Worm (Caenorhabditis elegans) whole organism, L1 larva: ENCODE data around the gene aptf-3.

Experiments
- F16B12.6 ChIP-seq: fragments of 150-350 bp; optimal IDR thresholded peaks from 2 replicates; lab custom pipeline; 2014; ENCODE audit warnings: missing biosample characterization, missing genetic modification characterization
- Y116A8C.19 ChIP-seq: sonication (generic microtip); optimal IDR thresholded peaks from 2 replicates; lab custom pipeline; 2016; ENCODE audit warnings: missing compliant biosample characterization, missing genetic modification characterization, borderline replicate concordance
- aly-2 ChIP-seq: fragments of 150-350 bp; optimal IDR thresholded peaks from 2 replicates; lab custom pipeline; 2014; ENCODE audit warnings: missing biosample characterization, missing genetic modification characterization
- ceh-63 ChIP-seq: fragments of 200-800 bp; sonication (Bioruptor generic); optimal IDR thresholded peaks from 2 replicates; lab custom pipeline; 2018; ENCODE audit warnings: mild to moderate bottlenecking, missing genetic modification characterization, missing compliant biosample characterization
- ceh-8 ChIP-seq: fragments of 200-800 bp; sonication (Bioruptor generic); optimal IDR thresholded peaks from 2 replicates; lab custom pipeline; 2018; ENCODE audit warnings: mild to moderate bottlenecking, missing genetic modification characterization, moderate library complexity, missing compliant biosample characterization
- ceh-88 ChIP-seq: fragments of 200-800 bp; sonication (Bioruptor generic); IDR thresholded peaks from 2 replicates; pipeline ENCODE4 v1.3.6; 2022; ENCODE audit warnings: missing genetic modification characterization, missing compliant biosample characterization
- dpl-1 ChIP-seq, 3 experiments: fragments of 150-350 bp in 2 of 3; sonication (generic microtip) in 1 of 3; optimal IDR thresholded peaks; 2 replicates each; lab custom pipeline; 2014 to 2017; ENCODE audit warnings: missing biosample characterization in 3 of 3, missing genetic modification characterization in 3 of 3, missing genetic modification reagents in 3 of 3
- efl-1 ChIP-seq, 4 experiments: fragments of 150-350 bp; optimal IDR thresholded peaks in 3 of 4; peaks in 1 of 4; 1 replicate in 1 of 4; 2 replicates in 3 of 4; lab custom pipeline; 2014; ENCODE audit warnings: missing biosample characterization in 2 of 4, missing genetic modification characterization in 2 of 4, missing genetic modification reagents in 2 of 4
- egl-13 ChIP-seq: sonication (generic microtip); optimal IDR thresholded peaks from 2 replicates; lab custom pipeline; 2016; ENCODE audit warnings: missing genotype, missing genetic modification reagents, missing genetic modification characterization, missing compliant biosample characterization
- egl-27 ChIP-seq, 2 experiments: fragments of 150-350 bp in 1 of 2; sonication (generic microtip); optimal IDR thresholded peaks; 3 replicates each; lab custom pipeline; 2017 to 2018; ENCODE audit warnings: missing biosample characterization in 2 of 2, missing genetic modification characterization in 2 of 2, missing genetic modification reagents in 2 of 2
- elt-2 ChIP-seq: sonication (generic microtip); optimal IDR thresholded peaks from 2 replicates; lab custom pipeline; 2016; ENCODE audit warnings: missing genetic modification characterization, mild to moderate bottlenecking, inconsistent platforms, missing compliant biosample characterization, missing genetic modification reagents
- ets-5 ChIP-seq: fragments of 200-800 bp; sonication (Bioruptor generic); IDR thresholded peaks from 2 replicates; pipeline ENCODE4 v1.3.6; 2022; ENCODE audit warnings: missing genetic modification characterization, missing compliant biosample characterization
- fkh-10 ChIP-seq: sonication (generic microtip); optimal IDR thresholded peaks from 2 replicates; lab custom pipeline; 2017; ENCODE audit warnings: missing biosample characterization, missing genetic modification reagents, missing genetic modification characterization
- fkh-8 ChIP-seq: sonication (generic microtip); optimal IDR thresholded peaks from 2 replicates; lab custom pipeline; 2016; ENCODE audit warnings: mild to moderate bottlenecking, missing genetic modification characterization, missing compliant biosample characterization
- fos-1 ChIP-seq: fragments of 150-350 bp; optimal IDR thresholded peaks from 2 replicates; lab custom pipeline; 2014; ENCODE audit warnings: missing biosample characterization, missing genetic modification characterization
- hlh-4 ChIP-seq: sonication (generic microtip); optimal IDR thresholded peaks from 2 replicates; lab custom pipeline; 2016; ENCODE audit warnings: mild to moderate bottlenecking, missing genetic modification characterization, missing compliant biosample characterization
- hpl-2 ChIP-seq: fragments of 150-350 bp; optimal IDR thresholded peaks from 2 replicates; lab custom pipeline; 2014; ENCODE audit warnings: missing biosample characterization, missing genetic modification reagents, missing genetic modification characterization
- irx-1 ChIP-seq: sonication (generic microtip); optimal IDR thresholded peaks from 2 replicates; lab custom pipeline; 2016; ENCODE audit warnings: missing genetic modification characterization, missing compliant biosample characterization
- jun-1 ChIP-seq: fragments of 150-350 bp; optimal IDR thresholded peaks from 2 replicates; lab custom pipeline; 2014; ENCODE audit warnings: missing biosample characterization, missing genetic modification reagents, missing genetic modification characterization
- lin-13 ChIP-seq: fragments of 150-350 bp; optimal IDR thresholded peaks from 2 replicates; lab custom pipeline; 2014; ENCODE audit warnings: missing biosample characterization, missing genetic modification reagents, missing genetic modification characterization
- lin-15B ChIP-seq: fragments of 150-350 bp; sonication (generic microtip); optimal IDR thresholded peaks from 3 replicates; lab custom pipeline; 2014; ENCODE audit warnings: missing biosample characterization, missing genetic modification characterization
- mdl-1 ChIP-seq, 2 experiments: fragments of 150-350 bp; optimal IDR thresholded peaks; 2 replicates each; lab custom pipeline; 2014 to 2017; ENCODE audit warnings: missing biosample characterization in 2 of 2, missing genetic modification characterization in 2 of 2, inconsistent platforms in 1 of 2
- mef-2 ChIP-seq: fragments of 150-350 bp; optimal IDR thresholded peaks from 2 replicates; lab custom pipeline; 2014; ENCODE audit warnings: missing biosample characterization, missing genetic modification characterization
- nhr-19 ChIP-seq: fragments of 200-800 bp; sonication (Bioruptor generic); conservative IDR thresholded peaks from 2 replicates; pipeline ENCODE4 v1.3.6; 2022; ENCODE audit warnings: missing genetic modification characterization, missing compliant biosample characterization
- nhr-237 ChIP-seq: fragments of 150-350 bp; optimal IDR thresholded peaks from 2 replicates; lab custom pipeline; 2014; ENCODE audit warnings: missing biosample characterization, missing genetic modification characterization
- nhr-28 ChIP-seq: fragments of 150-350 bp; optimal IDR thresholded peaks from 2 replicates; lab custom pipeline; 2014; ENCODE audit warnings: missing biosample characterization, missing genetic modification characterization
- nhr-47 ChIP-seq: sonication (generic microtip); optimal IDR thresholded peaks from 2 replicates; lab custom pipeline; 2016; ENCODE audit warnings: mild to moderate bottlenecking, missing genetic modification characterization, moderate library complexity, missing compliant biosample characterization
- nhr-71 ChIP-seq: sonication (generic microtip); optimal IDR thresholded peaks from 2 replicates; lab custom pipeline; 2016; ENCODE audit warnings: mild to moderate bottlenecking, missing genetic modification characterization, moderate library complexity, missing compliant biosample characterization
- nhr-76 ChIP-seq: sonication (generic microtip); optimal IDR thresholded peaks from 2 replicates; lab custom pipeline; 2017; ENCODE audit warnings: missing biosample characterization, missing genetic modification characterization
- nhr-84 ChIP-seq: sonication (generic microtip); optimal IDR thresholded peaks from 2 replicates; lab custom pipeline; 2017; ENCODE audit warnings: missing biosample characterization, missing genetic modification characterization
- nhr-85 ChIP-seq: sonication (generic microtip); peaks from one replicate; lab custom pipeline; 2016; ENCODE audit warnings: missing genetic modification characterization, inconsistent platforms, missing compliant biosample characterization
- nhr-90 ChIP-seq: sonication (generic microtip); optimal IDR thresholded peaks from 2 replicates; lab custom pipeline; 2016; ENCODE audit warnings: mild to moderate bottlenecking, missing genetic modification characterization, missing compliant biosample characterization; ENCODE audit not compliant: poor library complexity
- pag-3 ChIP-seq: sonication (generic microtip); optimal IDR thresholded peaks from 2 replicates; lab custom pipeline; 2017; ENCODE audit warnings: missing genetic modification characterization, mild to moderate bottlenecking, missing compliant biosample characterization, antibody characterized with exemption, borderline replicate concordance; ENCODE audit not compliant: insufficient read depth
- rnt-1 ChIP-seq: sonication (generic microtip); optimal IDR thresholded peaks from 2 replicates; lab custom pipeline; 2016; ENCODE audit warnings: mild to moderate bottlenecking, missing genetic modification characterization, moderate library complexity, missing compliant biosample characterization
- skn-1 ChIP-seq: fragments of 150-350 bp; optimal IDR thresholded peaks from 2 replicates; lab custom pipeline; 2014; ENCODE audit warnings: missing biosample characterization, missing genetic modification characterization
- snpc-4 ChIP-seq: fragments of 150-350 bp; optimal IDR thresholded peaks from 2 replicates; lab custom pipeline; 2014; ENCODE audit warnings: missing biosample characterization, missing genetic modification characterization
- snu-23 ChIP-seq: sonication (generic microtip); optimal IDR thresholded peaks from 2 replicates; lab custom pipeline; 2016; ENCODE audit warnings: missing genetic modification characterization, missing compliant biosample characterization
- sox-4 ChIP-seq: sonication (generic microtip); optimal IDR thresholded peaks from 2 replicates; lab custom pipeline; 2016; ENCODE audit warnings: missing genetic modification characterization, missing compliant biosample characterization
- sup-37 ChIP-seq: fragments of 200-800 bp; sonication (Bioruptor generic); optimal IDR thresholded peaks from 2 replicates; lab custom pipeline; 2018; ENCODE audit warnings: mild to moderate bottlenecking, missing genetic modification characterization, missing compliant biosample characterization
- swsn-7 ChIP-seq: sonication (generic microtip); optimal IDR thresholded peaks from 2 replicates; lab custom pipeline; 2016; ENCODE audit warnings: missing genetic modification characterization, missing compliant biosample characterization
- tbx-2 ChIP-seq: sonication (generic microtip); optimal IDR thresholded peaks from 2 replicates; lab custom pipeline; 2016; ENCODE audit warnings: missing genetic modification characterization, missing compliant biosample characterization
- unc-130 ChIP-seq: fragments of 150-350 bp; optimal IDR thresholded peaks from 2 replicates; lab custom pipeline; 2017; ENCODE audit warnings: missing biosample characterization, missing genetic modification characterization, inconsistent platforms
- unc-62 ChIP-seq: fragments of 150-350 bp; optimal IDR thresholded peaks from 2 replicates; lab custom pipeline; 2014; ENCODE audit warnings: missing biosample characterization, missing genetic modification reagents, missing genetic modification characterization
- unc-98 ChIP-seq: fragments of 200-800 bp; sonication (Bioruptor generic); IDR thresholded peaks from 2 replicates; pipeline ENCODE4 v1.3.6; 2022; ENCODE audit warnings: missing genetic modification characterization, missing compliant biosample characterization
- vab-15 ChIP-seq: sonication (generic microtip); optimal IDR thresholded peaks from 2 replicates; lab custom pipeline; 2017; ENCODE audit warnings: missing genotype, mild to moderate bottlenecking, missing genetic modification characterization, missing compliant biosample characterization
- xbp-1 ChIP-seq: sonication (generic microtip); optimal IDR thresholded peaks from 2 replicates; lab custom pipeline; 2016; ENCODE audit warnings: missing genetic modification characterization, missing compliant biosample characterization
- zip-4 ChIP-seq: fragments of 200-800 bp; sonication (Bioruptor generic); optimal IDR thresholded peaks from 2 replicates; lab custom pipeline; 2018; ENCODE audit warnings: mild to moderate bottlenecking, missing genetic modification characterization, moderate library complexity, missing compliant biosample characterization
- ztf-11 ChIP-seq, 2 experiments: sonication (generic microtip); optimal IDR thresholded peaks; 2 replicates each; lab custom pipeline; 2016 to 2017; ENCODE audit warnings: missing genetic modification characterization in 2 of 2, missing biosample characterization in 1 of 2, missing compliant biosample characterization in 1 of 2
- ztf-4 ChIP-seq: fragments of 150-350 bp; optimal IDR thresholded peaks from 2 replicates; lab custom pipeline; 2014; ENCODE audit warnings: missing biosample characterization, missing genetic modification characterization

Gene aptf-3

DNA sequence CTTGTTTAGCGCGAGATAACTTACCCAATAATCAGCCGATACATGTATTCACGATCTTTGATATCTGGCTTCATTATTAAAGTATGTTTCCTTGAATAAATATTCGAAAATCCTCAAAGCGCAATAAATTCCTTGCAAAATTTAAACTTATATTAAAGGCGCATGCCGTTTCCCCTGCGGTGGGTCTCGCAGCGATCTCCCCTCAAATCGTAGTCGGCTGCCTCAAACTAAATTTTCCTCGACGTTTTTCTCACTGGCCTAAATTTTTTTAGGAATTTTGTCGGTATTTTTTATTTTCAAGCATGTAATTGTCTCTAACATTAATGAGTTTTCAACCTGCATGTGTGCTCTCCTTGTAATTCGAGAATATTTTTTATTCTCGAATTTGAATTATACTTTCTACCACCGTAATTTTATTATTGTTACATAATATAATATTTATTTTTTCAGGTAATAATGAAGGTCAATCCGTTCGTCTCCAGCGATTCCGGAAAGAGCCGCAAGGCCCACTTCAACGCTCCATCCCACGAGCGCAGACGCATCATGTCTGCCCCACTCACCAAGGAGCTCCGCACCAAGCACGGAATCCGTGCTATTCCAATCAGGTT lies 8.5 kb downstream of the aptf-3 start, which contains the start of the genes cpf-1 and rpl-26 (continued):
- TF ChIP-seq nhr-85 (tag; lab: Kevin White, UChicago): peak; percentile 48
- TF ChIP-seq nhr-90 (tag; lab: Kevin White, UChicago): no peak
- TF ChIP-seq nhr-47 (tag; lab: Kevin White, UChicago): peak; percentile 44
- no peak for TF ChIP-seq hlh-4 (tag; lab: Kevin White, UChicago)
- TF ChIP-seq nhr-84 (tag; lab: Kevin White, UChicago): no peak
- TF ChIP-seq fkh-10 (GFP tag; lab: Kevin White, UChicago): no peak
- TF ChIP-seq jun-1 (tag; lab: Kevin White, UChicago): peak; percentile 37
- peak; percentile 73 for TF ChIP-seq F16B12.6 (tag; lab: Kevin White, UChicago)
- TF ChIP-seq snu-23: peak; percentile 69
- TF ChIP-seq mdl-1 (tag; optimal IDR thresholded peaks at IDR 0.05; lab: Kevin White, UChicago): peak in 1 of 2 experiments; percentile 39
- no peak for TF ChIP-seq unc-62 (GFP tag; lab: Kevin White, UChicago)
- TF ChIP-seq skn-1: peak; percentile 58
- no peak for TF ChIP-seq egl-27 (tag; optimal IDR thresholded peaks at IDR 0.05; lab: Kevin White, UChicago)
- no peak for TF ChIP-seq Y116A8C.19 (tag; lab: Kevin White, UChicago)
- TF ChIP-seq mef-2 (tag; lab: Kevin White, UChicago): no peak
- TF ChIP-seq zip-4 (GFP tag; lab: Kevin White, UChicago): no peak
- TF ChIP-seq ceh-88 (GFP tag; lab: Robert Waterston, UW): no peak
- no peak for TF ChIP-seq vab-15 (tag; lab: Kevin White, UChicago)
- peak; percentile 48 for TF ChIP-seq xbp-1 (tag; lab: Kevin White, UChicago)
- TF ChIP-seq ztf-4 (tag; lab: Kevin White, UChicago): no peak
- TF ChIP-seq sox-4 (tag; lab: Kevin White, UChicago): no peak
- TF ChIP-seq nhr-28: no peak
- TF ChIP-seq hpl-2 (GFP tag; lab: Kevin White, UChicago): no peak
- TF ChIP-seq efl-1 (optimal IDR thresholded peaks at IDR 0.05; lab: Kevin White, UChicago): peak; percentile 72 to 73
- TF ChIP-seq efl-1 (GFP tag; optimal IDR thresholded peaks at IDR 0.05 in 1 of 2; lab: Kevin White, UChicago): peak; percentile 73 to 96
- TF ChIP-seq nhr-71 (tag; lab: Kevin White, UChicago): peak; percentile 70
- TF ChIP-seq unc-130: peak; percentile 56
- peak; percentile 25 for TF ChIP-seq fos-1 (tag; lab: Kevin White, UChicago)
- peak; percentile 29 for TF ChIP-seq lin-15B
- peak; percentile 38 for TF ChIP-seq nhr-19 (GFP tag; lab: Robert Waterston, UW)
- no peak for TF ChIP-seq ets-5 (GFP tag; lab: Robert Waterston, UW)
- TF ChIP-seq lin-13 (GFP tag; lab: Kevin White, UChicago): peak; percentile 12
- no peak for TF ChIP-seq ztf-11 (tag; optimal IDR thresholded peaks at IDR 0.05; lab: Kevin White, UChicago)
- no peak for TF ChIP-seq ceh-63 (GFP tag; lab: Kevin White, UChicago)
- TF ChIP-seq pag-3 (tag; lab: Kevin White, UChicago): no peak
- TF ChIP-seq fkh-8: peak; percentile 32
- TF ChIP-seq rnt-1 (tag; lab: Kevin White, UChicago): peak; percentile 61
- no peak for TF ChIP-seq egl-13
- no peak for TF ChIP-seq tbx-2 (tag; lab: Kevin White, UChicago)
- TF ChIP-seq swsn-7 (tag; lab: Kevin White, UChicago): peak; percentile 53
- TF ChIP-seq, all 84 proteins: peak for 31

DNA sequence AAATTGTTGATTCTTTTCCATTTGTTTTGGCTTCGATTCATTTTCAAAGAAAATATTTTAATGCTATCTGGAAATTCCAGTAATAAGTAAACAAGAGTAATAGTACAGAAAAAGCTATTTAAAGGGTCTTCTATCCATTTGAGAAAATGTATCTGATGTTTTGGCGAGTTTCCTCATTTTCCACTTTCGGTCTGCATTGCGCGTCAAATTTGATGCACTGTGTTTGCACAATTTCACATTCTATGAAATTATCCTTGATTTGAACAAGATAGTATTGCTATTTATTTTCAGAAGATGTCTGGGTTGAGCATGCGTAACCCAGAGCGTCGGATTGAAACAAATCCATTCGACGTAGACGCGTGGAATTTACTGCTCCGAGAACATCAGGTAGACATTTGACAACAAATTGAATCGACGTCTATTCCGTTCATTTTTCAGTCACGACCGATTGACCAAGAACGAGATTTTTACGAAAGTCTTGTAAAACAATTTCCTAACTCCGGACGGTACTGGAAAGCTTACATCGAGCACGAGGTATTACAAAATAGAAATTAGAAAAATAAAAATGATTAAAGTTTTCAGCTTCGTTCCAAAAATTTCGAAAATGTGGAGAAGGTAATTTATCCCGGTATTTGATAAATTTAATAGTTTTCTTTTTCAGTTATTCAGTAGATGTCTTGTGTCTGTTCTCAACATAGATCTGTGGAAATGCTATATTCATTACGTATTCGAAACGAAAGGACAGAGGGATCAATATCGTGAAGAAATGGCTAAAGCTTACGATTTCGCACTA lies 9.8 kb downstream of the aptf-3 start, which contains the start of gene suf-1:
suf-1 (plus strand) TSS at position 280 of the 793 bp plus-strand sequence.
- TF ChIP-seq fos-1 (tag; lab: Kevin White, UChicago) (peak; percentile 0), nhr-237 (tag; lab: Kevin White, UChicago) (no peak), unc-98 (GFP tag; lab: Robert Waterston, UW) (no peak), elt-2 (tag; lab: Kevin White, UChicago) (no peak), nhr-76 (no peak), sup-37 (no peak), snpc-4 (tag; lab: Kevin White, UChicago) (no peak), efl-1 (optimal IDR thresholded peaks at IDR 0.05; lab: Kevin White, UChicago) (peak; percentile 50 to 51), efl-1 (GFP tag; optimal IDR thresholded peaks at IDR 0.05 in 1 of 2; lab: Kevin White, UChicago) (peak; percentile 42 to 92), irx-1 (tag; lab: Kevin White, UChicago) (no peak), aly-2 (tag; lab: Kevin White, UChicago) (no peak), tbx-2 (tag; lab: Kevin White, UChicago) (no peak), unc-62 (GFP tag; lab: Kevin White, UChicago) (no peak), dpl-1 (GFP tag; optimal IDR thresholded peaks at IDR 0.05; lab: Kevin White, UChicago) (peak in 2 of 3 experiments; percentile 22 to 44), ztf-4 (tag; lab: Kevin White, UChicago) (no peak), ceh-8 (GFP tag; lab: Kevin White, UChicago) (no peak), mef-2 (tag; lab: Kevin White, UChicago) (no peak)
